Worm (Caenorhabditis elegans): ENCODE measurements around the gene mlcd-1.
A peak's percentile ranks its signal among the peaks of the same experiment; 100 is the strongest.

The mlcd-1 gene

DNA sequence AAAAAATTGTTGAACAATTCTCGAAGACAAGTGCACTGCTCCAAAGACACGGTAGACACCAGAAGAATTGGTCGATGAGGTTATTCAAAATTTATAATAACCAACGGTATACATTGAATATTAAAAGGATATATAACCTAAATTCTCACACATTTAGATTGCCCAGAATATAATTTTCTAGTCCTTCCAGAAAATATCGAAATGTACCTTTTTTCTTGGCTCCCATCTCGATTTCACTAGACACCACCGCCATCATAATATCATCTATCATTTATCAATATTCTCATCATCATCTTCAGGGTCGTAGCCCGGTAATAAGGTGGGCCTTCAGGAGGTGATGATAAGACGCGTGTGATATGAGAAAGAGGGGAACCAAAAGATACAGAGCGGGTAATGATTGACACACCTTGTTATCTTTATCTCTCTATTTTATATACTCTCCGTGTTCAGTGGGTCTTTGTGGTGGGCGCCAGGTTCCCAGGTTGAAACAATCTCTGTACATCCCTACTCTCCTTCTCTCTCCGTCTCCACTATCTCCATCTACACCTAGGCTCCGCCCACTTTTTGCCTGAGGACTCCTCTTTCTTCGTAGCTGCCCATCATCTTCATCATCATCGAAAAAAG, 32.3 kb upstream of the mlcd-1 start, which contains the start of gene mab-21 (continued):
- no peak for TF ChIP-seq fos-1 (tag; optimal IDR thresholded peaks at IDR 0.05)
- no peak for TF ChIP-seq snpc-4 (tag; optimal IDR thresholded peaks at IDR 0.05)
- TF ChIP-seq ceh-82 (tag; optimal IDR thresholded peaks at IDR 0.05) = no peak
- TF ChIP-seq nhr-47 (tag; optimal IDR thresholded peaks at IDR 0.05) = no peak
- no peak for TF ChIP-seq F16B12.6 (tag; optimal IDR thresholded peaks at IDR 0.05)
- TF ChIP-seq lin-14 (GFP tag; optimal IDR thresholded peaks at IDR 0.05) = peak; percentile 71
- no peak for TF ChIP-seq lin-15B (tag; optimal IDR thresholded peaks at IDR 0.05)
- no peak for TF ChIP-seq ets-5 (GFP tag; IDR thresholded peaks at IDR 0.05)
- no peak for TF ChIP-seq sox-4 (tag; optimal IDR thresholded peaks at IDR 0.05)
- no peak for TF ChIP-seq nhr-11 (tag; optimal IDR thresholded peaks at IDR 0.05)
- TF ChIP-seq sup-37 (GFP tag; optimal IDR thresholded peaks at IDR 0.05) = no peak
- peak in 1 of 2 experiments; percentile 5 for TF ChIP-seq efl-1 (optimal IDR thresholded peaks at IDR 0.05)
- TF ChIP-seq efl-1 (GFP tag; optimal IDR thresholded peaks at IDR 0.05 in 1 of 2) = no peak
- TF ChIP-seq ztf-4 (tag; optimal IDR thresholded peaks at IDR 0.05) = peak; percentile 32
- TF ChIP-seq ceh-88 (GFP tag; IDR thresholded peaks at IDR 0.05) = no peak
- TF ChIP-seq hlh-17 (GFP tag; optimal IDR thresholded peaks at IDR 0.05; ENCODE audit: borderline replicate concordance) = no peak
- TF ChIP-seq mdl-1 (tag; optimal IDR thresholded peaks at IDR 0.05) = peak in 1 of 2 experiments; percentile 24
- no peak for TF ChIP-seq fkh-4 (tag; optimal IDR thresholded peaks at IDR 0.05; ENCODE audit: borderline replicate concordance)
- TF ChIP-seq efl-3 (GFP tag; optimal IDR thresholded peaks at IDR 0.05) = no peak
- no peak for TF ChIP-seq unc-98 (GFP tag; IDR thresholded peaks at IDR 0.05)
- no peak for TF ChIP-seq grh-1 (GFP tag; IDR thresholded peaks at IDR 0.05)
- TF ChIP-seq rnt-1 (tag; optimal IDR thresholded peaks at IDR 0.05) = peak; percentile 47
- no peak for TF ChIP-seq ces-1 (GFP tag; optimal IDR thresholded peaks at IDR 0.05)
- TF ChIP-seq pax-3 (tag; optimal IDR thresholded peaks at IDR 0.05) = no peak

DNA sequence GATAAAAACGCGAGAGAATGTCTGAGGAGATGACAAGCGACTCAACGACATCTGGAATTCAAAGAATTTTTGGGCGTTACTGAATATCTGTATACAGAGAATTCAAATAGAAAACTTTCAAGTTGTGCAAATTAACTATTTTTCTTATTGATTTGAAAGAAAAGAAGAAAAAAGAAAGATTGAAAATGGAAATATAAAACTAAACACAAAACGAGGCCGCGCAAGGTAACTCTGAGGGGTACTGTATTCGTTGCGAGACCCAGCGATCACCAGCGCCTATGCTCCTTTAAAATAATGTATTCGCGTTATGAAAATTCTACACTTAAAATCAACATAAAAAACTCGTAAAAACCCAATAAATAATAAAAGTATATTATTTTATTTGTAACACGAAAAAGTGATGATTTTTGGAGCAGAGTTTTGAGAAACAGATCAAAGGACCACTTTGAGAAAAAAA, 27.9 kb upstream of the mlcd-1 start, which contains the start of gene asb-1:
TSS of gene asb-1 (minus strand) at position 51 of the 457 bp plus-strand sequence.
- TF ChIP-seq nhr-85 (tag) = peak; percentile 43
- TF ChIP-seq ceh-8 (GFP tag; optimal IDR thresholded peaks at IDR 0.05) = no peak

DNA sequence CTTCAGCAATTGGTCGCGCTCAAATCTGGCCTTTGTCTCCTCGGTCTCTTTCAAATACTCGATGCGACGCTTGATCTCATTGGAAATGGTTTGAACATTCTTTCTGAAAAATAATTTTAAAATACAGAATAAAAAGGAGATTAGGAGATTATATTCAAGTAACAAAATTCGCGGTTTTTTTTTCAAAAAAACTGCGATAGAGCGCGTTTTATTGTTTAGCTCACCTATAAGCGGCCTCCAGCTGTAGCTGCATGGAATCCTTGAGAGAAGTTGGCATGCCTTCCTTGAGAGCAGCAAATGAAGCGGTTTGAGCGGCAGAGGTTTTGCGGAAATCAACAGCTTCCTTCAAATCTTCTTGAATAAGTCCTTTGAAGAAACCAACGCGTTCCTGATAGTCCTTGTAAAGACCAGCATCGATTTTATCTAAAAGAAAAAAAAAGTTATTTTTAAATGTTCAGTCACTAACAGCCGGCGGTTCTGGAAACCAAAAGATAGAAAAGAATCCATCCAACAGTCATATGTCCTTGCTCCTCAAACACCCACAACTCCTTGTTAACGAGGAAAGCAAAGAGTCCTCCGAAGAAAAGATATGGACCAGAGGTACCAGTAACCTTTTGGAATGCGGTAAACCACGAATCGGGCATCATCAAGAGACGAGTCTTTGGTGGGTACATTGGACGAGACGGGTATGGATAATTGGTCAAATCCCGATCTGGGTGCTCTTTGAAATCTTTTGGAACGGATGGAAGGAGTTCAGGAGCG, 27.0 kb upstream of the mlcd-1 start:
- TF ChIP-seq lin-35 (GFP tag; optimal IDR thresholded peaks at IDR 0.05) (peak in 1 of 2 experiments; percentile 54), vab-15 (tag; optimal IDR thresholded peaks at IDR 0.05) (no peak), efl-1 (optimal IDR thresholded peaks at IDR 0.05) (peak; percentile 16 to 37), efl-1 (GFP tag; optimal IDR thresholded peaks at IDR 0.05 in 1 of 2) (peak; percentile 54 to 93), dpl-1 (GFP tag; optimal IDR thresholded peaks at IDR 0.05) (peak; percentile 35 to 54 (median 42)), nhr-47 (tag; optimal IDR thresholded peaks at IDR 0.05) (no peak), lsy-2 (tag; optimal IDR thresholded peaks at IDR 0.05) (peak in 1 of 2 experiments; percentile 25), pag-3 (tag; optimal IDR thresholded peaks at IDR 0.05; ENCODE audit: borderline replicate concordance, insufficient read depth) (no peak)

DNA sequence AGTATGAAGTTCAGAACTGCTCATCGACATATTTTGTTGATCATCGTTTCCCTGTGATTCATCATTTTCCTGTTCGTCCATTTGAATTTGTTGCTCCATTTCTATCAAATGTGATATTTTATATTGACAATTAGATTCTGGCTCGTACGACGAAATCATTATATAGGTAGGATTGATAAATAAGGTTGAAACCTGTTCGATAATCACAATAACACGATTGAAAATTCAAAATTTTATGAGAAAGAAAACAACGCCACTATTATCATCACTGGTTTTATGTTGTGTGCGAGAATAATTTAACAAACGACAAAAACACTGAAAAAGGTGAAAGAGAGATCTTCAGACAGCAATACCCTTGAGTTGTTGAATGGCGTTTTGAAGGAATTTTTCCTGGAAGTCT, 26.4 kb upstream of the mlcd-1 start, which contains the start of gene apc-11:
TSS of gene apc-11 (minus strand) at position 101 of the 400 bp plus-strand sequence.
- TF ChIP-seq nhr-85 (tag) (peak; percentile 52), fkh-4 (tag; optimal IDR thresholded peaks at IDR 0.05; ENCODE audit: borderline replicate concordance) (no peak)

Data from whole organism, L1 larva.